Worm (Caenorhabditis elegans): Measurements from ENCODE around the gene T01H3.2.

DNA sequence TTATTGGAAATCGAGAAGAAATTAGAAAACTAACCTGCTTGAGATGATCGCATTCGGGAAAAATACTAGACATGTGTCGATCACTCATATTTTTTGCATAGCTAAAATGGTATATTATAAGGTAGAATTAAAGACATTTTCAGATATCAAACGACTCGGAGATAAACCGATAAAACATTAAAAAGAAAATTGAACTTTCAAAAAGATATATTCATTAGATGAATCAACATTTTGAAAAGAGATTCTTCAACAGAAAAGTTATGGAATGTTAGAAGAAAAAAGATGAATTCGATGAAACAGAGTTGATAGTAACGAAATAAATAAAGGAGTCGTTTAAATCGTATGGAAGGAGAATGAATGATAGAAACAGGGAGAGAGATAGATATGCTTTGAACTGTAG, 22.2 kb downstream of the T01H3.2 start, which contains the start of gene mdmh-35:
- TF ChIP-seq tra-4 (tag; optimal IDR thresholded peaks at IDR 0.05) (no peak), hmbx-1 (tag; optimal IDR thresholded peaks at IDR 0.05) (no peak), hmg-4 (GFP tag; optimal IDR thresholded peaks at IDR 0.05) (no peak), ama-1 (optimal IDR thresholded peaks at IDR 0.05) (no peak), tbx-37 (GFP tag; conservative IDR thresholded peaks at IDR 0.05) (no peak), ets-7 (tag; optimal IDR thresholded peaks at IDR 0.05) (no peak), scrt-1 (GFP tag; IDR thresholded peaks at IDR 0.05) (no peak)

All from whole organism, early embryonic.